Fruit fly (Drosophila melanogaster) whole organism, wandering third instar larva: ENCODE data around the gene CG3407.

Experiments
- Abd-B ChIP-seq: fragments of >200 bp; optimal IDR thresholded peaks from 2 replicates; lab custom pipeline; 2017; ENCODE audit warnings: missing biosample characterization, missing genetic modification characterization
- CG32264 ChIP-seq: fragments of 200-800 bp; sonication (Bioruptor generic); optimal IDR thresholded peaks from 2 replicates; lab custom pipeline; 2016; ENCODE audit warnings: missing biosample characterization, missing genetic modification characterization
- CrebA ChIP-seq: fragments of 200-800 bp; sonication (Bioruptor generic); optimal IDR thresholded peaks from 2 replicates; lab custom pipeline; 2016; ENCODE audit warnings: missing biosample characterization, mild to moderate bottlenecking, missing genetic modification characterization, borderline replicate concordance
- Dfd ChIP-seq: fragments of >200 bp; optimal IDR thresholded peaks from 2 replicates; lab custom pipeline; 2017; ENCODE audit warnings: missing biosample characterization, missing genetic modification characterization
- GATAd ChIP-seq: sonication (Bioruptor generic); optimal IDR thresholded peaks from 2 replicates; lab custom pipeline; 2016; ENCODE audit warnings: missing biosample characterization, missing genetic modification characterization
- HLH106 ChIP-seq: fragments of 200-800 bp; optimal IDR thresholded peaks from 3 replicates; lab custom pipeline; 2019; ENCODE audit warnings: missing biosample characterization, mild to moderate bottlenecking, missing genetic modification characterization, moderate library complexity
- Hnf4 ChIP-seq: fragments of 200-800 bp; sonication (Bioruptor generic); optimal IDR thresholded peaks from 2 replicates; lab custom pipeline; 2016; ENCODE audit warnings: missing biosample characterization, mild to moderate bottlenecking, missing genetic modification characterization
- Hr78 ChIP-seq: fragments of >200 bp; optimal IDR thresholded peaks from 2 replicates; lab custom pipeline; 2017; ENCODE audit warnings: missing biosample characterization, missing genetic modification characterization
- Hr83 ChIP-seq: fragments of 200-300 bp; sonication (Bioruptor generic); optimal IDR thresholded peaks from 2 replicates; lab custom pipeline; 2016; ENCODE audit warnings: missing biosample characterization, mild to moderate bottlenecking, missing genetic modification characterization, moderate library complexity; ENCODE audit not compliant: poor library complexity, severe bottlenecking
- Mio ChIP-seq: sonication (Bioruptor generic); optimal IDR thresholded peaks from 2 replicates; lab custom pipeline; 2016; ENCODE audit warnings: missing biosample characterization, missing genetic modification characterization
- Myc ChIP-seq: fragments of >200 bp; optimal IDR thresholded peaks from 2 replicates; lab custom pipeline; 2017
- N ChIP-seq: fragments of >200 bp; optimal IDR thresholded peaks from 2 replicates; lab custom pipeline; 2018; ENCODE audit warnings: missing biosample characterization, missing external identifiers, missing genetic modification characterization
- OdsH ChIP-seq: fragments of 200-800 bp; sonication (Bioruptor generic); optimal IDR thresholded peaks from 2 replicates; lab custom pipeline; 2016; ENCODE audit warnings: missing biosample characterization, mild to moderate bottlenecking, missing genetic modification characterization
- Rel ChIP-seq, 2 experiments: fragments of 200-800 bp; sonication (Bioruptor generic) in 1 of 2; optimal IDR thresholded peaks; 2 replicates in 1 of 2; 3 replicates in 1 of 2; lab custom pipeline; 2016 to 2019; ENCODE audit warnings: mild to moderate bottlenecking in 2 of 2, missing biosample characterization in 2 of 2, missing genetic modification characterization in 2 of 2, moderate library complexity in 1 of 2
- Sp1 ChIP-seq: fragments of 200-800 bp; sonication (Bioruptor generic); optimal IDR thresholded peaks from 3 replicates; lab custom pipeline; 2019; ENCODE audit warnings: missing biosample characterization, mild to moderate bottlenecking, missing genetic modification characterization, moderate library complexity
- br ChIP-seq: fragments of 200-800 bp; sonication (Bioruptor generic); optimal IDR thresholded peaks from 2 replicates; lab custom pipeline; 2016; ENCODE audit warnings: missing biosample characterization, missing genetic modification characterization
- dmrt93B ChIP-seq: fragments of 200-800 bp; sonication (Bioruptor generic); optimal IDR thresholded peaks from 2 replicates; lab custom pipeline; 2018; ENCODE audit warnings: missing biosample characterization, mild to moderate bottlenecking, missing genetic modification characterization
- dsf ChIP-seq: sonication (Bioruptor generic); optimal IDR thresholded peaks from 2 replicates; lab custom pipeline; 2016; ENCODE audit warnings: missing biosample characterization, missing genetic modification characterization, borderline replicate concordance
- ey ChIP-seq: fragments of 200-800 bp; sonication (Bioruptor generic); optimal IDR thresholded peaks from 2 replicates; lab custom pipeline; 2016; ENCODE audit warnings: missing biosample characterization, missing genetic modification characterization
- foxo ChIP-seq, 2 experiments: fragments of 200-800 bp; sonication (Bioruptor generic); optimal IDR thresholded peaks; 2 replicates in 1 of 2; 3 replicates in 1 of 2; lab custom pipeline; 2016 to 2017; ENCODE audit warnings: missing biosample characterization in 2 of 2, missing genetic modification characterization in 2 of 2
- fru ChIP-seq: fragments of 200-800 bp; sonication (Bioruptor generic); optimal IDR thresholded peaks from 3 replicates; lab custom pipeline; 2016; ENCODE audit warnings: missing biosample characterization, mild to moderate bottlenecking, missing genetic modification characterization
- h ChIP-seq: fragments of 200-800 bp; sonication (Bioruptor generic); optimal IDR thresholded peaks from 3 replicates; lab custom pipeline; 2016; ENCODE audit warnings: missing biosample characterization, mild to moderate bottlenecking, missing genetic modification characterization
- jim ChIP-seq: fragments of 175-275, 200-325 bp; sonication (Bioruptor generic); optimal IDR thresholded peaks from 2 replicates; lab custom pipeline; 2016; ENCODE audit warnings: missing biosample characterization, mild to moderate bottlenecking, missing genetic modification characterization
- pan ChIP-seq: fragments of >200 bp; optimal IDR thresholded peaks from 2 replicates; lab custom pipeline; 2017
- psq ChIP-seq: fragments of 200-800 bp; sonication (Bioruptor generic); optimal IDR thresholded peaks from 3 replicates; lab custom pipeline; 2017; ENCODE audit warnings: missing biosample characterization, mild to moderate bottlenecking, missing genetic modification characterization, moderate library complexity
- rgr ChIP-seq: fragments of 200-800 bp; sonication (Bioruptor generic); optimal IDR thresholded peaks from 3 replicates; lab custom pipeline; 2016; ENCODE audit warnings: missing biosample characterization, mild to moderate bottlenecking, missing genetic modification characterization
- sage ChIP-seq: fragments of 200-800 bp; sonication (Bioruptor generic); optimal IDR thresholded peaks from 2 replicates; lab custom pipeline; 2016; ENCODE audit warnings: missing biosample characterization, mild to moderate bottlenecking, missing genetic modification characterization
- sv ChIP-seq: fragments of 200-800 bp; sonication (Bioruptor generic); optimal IDR thresholded peaks from 3 replicates; lab custom pipeline; 2016; ENCODE audit warnings: missing biosample characterization, missing genetic modification characterization
- tai ChIP-seq: sonication (Bioruptor generic); optimal IDR thresholded peaks from 2 replicates; lab custom pipeline; 2016; ENCODE audit warnings: missing biosample characterization, missing genetic modification characterization
- usp ChIP-seq: fragments of >200 bp; optimal IDR thresholded peaks from 2 replicates; lab custom pipeline; 2017; ENCODE audit warnings: missing biosample characterization, missing genetic modification characterization
- woc ChIP-seq: sonication (Bioruptor generic); optimal IDR thresholded peaks from 2 replicates; lab custom pipeline; 2016; ENCODE audit warnings: missing biosample characterization, mild to moderate bottlenecking, missing genetic modification characterization

The CG3407 gene

dm6 chr2L:3813255-3813875 lies at the start of gene CG3407:
TSS of gene CG3407 (minus strand) at chr2L:3813410.
- TF ChIP-seq N (GFP tag; lab: Kevin White, UChicago): peak; percentile 69
- TF ChIP-seq woc (GFP tag; lab: Kevin White, UChicago): no peak
- peak; percentile 70 for TF ChIP-seq Hnf4 (GFP tag; lab: Kevin White, UChicago)
- TF ChIP-seq foxo (GFP tag; optimal IDR thresholded peaks at IDR 0.05; lab: Kevin White, UChicago): peak in 1 of 2 experiments; percentile 15
- TF ChIP-seq usp (GFP tag; lab: Kevin White, UChicago): no peak
- TF ChIP-seq Myc (lab: Kevin White, UChicago): peak; percentile 56
- peak; percentile 10 for TF ChIP-seq fru (GFP tag; lab: Kevin White, UChicago)
- peak; percentile 81 for TF ChIP-seq GATAd (GFP tag; lab: Kevin White, UChicago)
- peak; percentile 51 for TF ChIP-seq tai (GFP tag; lab: Kevin White, UChicago)
- no peak for TF ChIP-seq Mio (GFP tag; lab: Kevin White, UChicago)
- peak; percentile 66 for TF ChIP-seq sv (GFP tag; lab: Kevin White, UChicago)

- TF ChIP-seq GATAd (GFP tag; lab: Kevin White, UChicago) (no peak), woc (GFP tag; lab: Kevin White, UChicago) (no peak), HLH106 (tag; lab: Kevin White, UChicago) (no peak), Rel (GFP tag; optimal IDR thresholded peaks at IDR 0.05; lab: Kevin White, UChicago) (no peak), Rel (tag; optimal IDR thresholded peaks at IDR 0.05; lab: Kevin White, UChicago) (peak; percentile 45)
Measured at dm6 chr2L:3862437-3863041, 49.3 kb upstream of the CG3407 start, which contains the start of gene TTLL4B. TSS of gene TTLL4B (plus strand) at chr2L:3862668.

dm6 chr2L:3861388-3861787 lies 48.2 kb upstream of the CG3407 start:
- TF ChIP-seq HLH106 (tag; lab: Kevin White, UChicago): peak; percentile 62
- peak; percentile 74 for TF ChIP-seq psq (GFP tag; lab: Kevin White, UChicago)
- TF ChIP-seq foxo (GFP tag; optimal IDR thresholded peaks at IDR 0.05; lab: Kevin White, UChicago): peak in 1 of 2 experiments; percentile 63
- peak; percentile 72 for TF ChIP-seq ey
- TF ChIP-seq h (GFP tag; lab: Kevin White, UChicago): peak; percentile 62
- no peak for TF ChIP-seq Rel (GFP tag; optimal IDR thresholded peaks at IDR 0.05; lab: Kevin White, UChicago)
- TF ChIP-seq Rel (tag; optimal IDR thresholded peaks at IDR 0.05; lab: Kevin White, UChicago): peak; percentile 27
- no peak for TF ChIP-seq N (GFP tag; lab: Kevin White, UChicago)
- peak; percentile 82 for TF ChIP-seq OdsH (GFP tag; lab: Kevin White, UChicago)
- peak; percentile 38 for TF ChIP-seq sv (GFP tag; lab: Kevin White, UChicago)
- TF ChIP-seq pan (lab: Kevin White, UChicago): no peak
- TF ChIP-seq dmrt93B: no peak
- TF ChIP-seq Sp1 (GFP tag; lab: Kevin White, UChicago): peak; percentile 76
- no peak for TF ChIP-seq Hr83 (GFP tag; lab: Kevin White, UChicago)
- no peak for TF ChIP-seq Dfd (GFP tag; lab: Kevin White, UChicago)
- no peak for TF ChIP-seq Hnf4 (GFP tag; lab: Kevin White, UChicago)
- TF ChIP-seq dsf: no peak
- no peak for TF ChIP-seq usp (GFP tag; lab: Kevin White, UChicago)
- no peak for TF ChIP-seq CG32264 (GFP tag; lab: Kevin White, UChicago)
- TF ChIP-seq woc (GFP tag; lab: Kevin White, UChicago): peak; percentile 31
- peak; percentile 80 for TF ChIP-seq br (GFP tag; lab: Kevin White, UChicago)
- no peak for TF ChIP-seq CrebA (GFP tag; lab: Kevin White, UChicago)
- no peak for TF ChIP-seq rgr

- TF ChIP-seq CrebA (GFP tag; lab: Kevin White, UChicago) (no peak), Mio (GFP tag; lab: Kevin White, UChicago) (no peak), tai (GFP tag; lab: Kevin White, UChicago) (peak; percentile 29), sage (GFP tag; lab: Kevin White, UChicago) (peak; percentile 10), ey (peak; percentile 45), N (GFP tag; lab: Kevin White, UChicago) (no peak), OdsH (GFP tag; lab: Kevin White, UChicago) (peak; percentile 38), br (GFP tag; lab: Kevin White, UChicago) (peak; percentile 4), Abd-B (GFP tag; lab: Kevin White, UChicago) (no peak), dsf (no peak), CG32264 (GFP tag; lab: Kevin White, UChicago) (no peak), rgr (peak; percentile 49), h (GFP tag; lab: Kevin White, UChicago) (peak; percentile 59), dmrt93B (no peak), Hr78 (GFP tag; lab: Kevin White, UChicago) (no peak), Hnf4 (GFP tag; lab: Kevin White, UChicago) (peak; percentile 20), Sp1 (GFP tag; lab: Kevin White, UChicago) (peak; percentile 34), psq (GFP tag; lab: Kevin White, UChicago) (peak; percentile 22), foxo (GFP tag; optimal IDR thresholded peaks at IDR 0.05; lab: Kevin White, UChicago) (peak in 1 of 2 experiments; percentile 50), fru (GFP tag; lab: Kevin White, UChicago) (peak; percentile 53), jim (GFP tag; lab: Kevin White, UChicago) (no peak), pan (lab: Kevin White, UChicago) (no peak), Hr83 (GFP tag; lab: Kevin White, UChicago) (no peak), HLH106 (tag; lab: Kevin White, UChicago) (peak; percentile 14)
Measured at dm6 chr2L:3858118-3858517, 44.9 kb upstream of the CG3407 start.
